Worm (Caenorhabditis elegans) whole organism, L3 larva: ENCODE data around the gene kars-1.

ENCODE experiments used
- ZK546.5 ChIP-seq: sonication (generic microtip); optimal IDR thresholded peaks from 2 replicates; lab custom pipeline; 2017; ENCODE audit warnings: missing biosample characterization, missing genetic modification characterization
- aly-2 ChIP-seq: fragments of 150-350 bp; optimal IDR thresholded peaks from 2 replicates; lab custom pipeline; 2014; ENCODE audit warnings: missing biosample characterization, missing genetic modification characterization
- fos-1 ChIP-seq: fragments of 150-350 bp; optimal IDR thresholded peaks from 2 replicates; lab custom pipeline; 2014; ENCODE audit warnings: missing biosample characterization, missing genetic modification characterization
- nhr-11 ChIP-seq: fragments of 150-350 bp; optimal IDR thresholded peaks from 2 replicates; lab custom pipeline; 2014; ENCODE audit warnings: missing biosample characterization, missing genetic modification characterization
- nhr-23 ChIP-seq: fragments of 150-350 bp; optimal IDR thresholded peaks from 2 replicates; lab custom pipeline; 2014; ENCODE audit warnings: missing biosample characterization, missing genetic modification reagents, missing genetic modification characterization
- nhr-28 ChIP-seq: fragments of 150-350 bp; optimal IDR thresholded peaks from 2 replicates; lab custom pipeline; 2014; ENCODE audit warnings: missing biosample characterization, missing genetic modification characterization
- nhr-77 ChIP-seq: fragments of 150-350 bp; optimal IDR thresholded peaks from 2 replicates; lab custom pipeline; 2014; ENCODE audit warnings: missing biosample characterization, missing genetic modification characterization
- pqm-1 ChIP-seq: fragments of 150-350 bp; optimal IDR thresholded peaks from 2 replicates; lab custom pipeline; 2017; ENCODE audit warnings: missing biosample characterization, missing genetic modification characterization, inconsistent platforms
- snpc-4 ChIP-seq: fragments of 150-350 bp; optimal IDR thresholded peaks from 2 replicates; lab custom pipeline; 2014; ENCODE audit warnings: missing biosample characterization, missing genetic modification characterization
- unc-39 ChIP-seq: sonication (generic microtip); optimal IDR thresholded peaks from 4 replicates; lab custom pipeline; 2017; ENCODE audit warnings: missing biosample characterization, missing genetic modification characterization
- unc-62 ChIP-seq: fragments of 150-350 bp; sonication (generic microtip); optimal IDR thresholded peaks from 4 replicates; lab custom pipeline; 2014; ENCODE audit warnings: missing biosample characterization, missing genetic modification reagents, missing genetic modification characterization

DNA sequence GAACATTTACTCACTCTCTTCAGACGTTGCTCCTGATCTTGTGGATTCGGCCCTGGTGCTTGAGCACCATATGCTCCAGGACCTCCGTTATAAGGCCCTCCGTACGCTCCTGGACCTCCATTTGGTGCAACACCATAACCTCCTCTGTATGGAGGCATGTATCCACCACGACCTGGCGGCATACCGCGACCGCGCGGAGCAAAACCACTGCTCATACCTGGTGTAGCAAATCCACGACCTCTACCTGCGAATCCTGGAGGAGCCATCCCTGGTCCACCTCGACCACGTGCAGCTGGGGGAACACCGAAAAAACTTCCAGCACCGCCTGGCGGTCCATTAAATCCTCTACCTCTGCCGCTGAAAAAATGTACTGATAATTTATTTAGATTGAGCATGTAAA is 22.7 kb downstream of the kars-1 start:
- no peak for TF ChIP-seq fos-1 (tag; lab: Kevin White, UChicago)
- TF ChIP-seq snpc-4 (tag; lab: Kevin White, UChicago), result no peak
- no peak for TF ChIP-seq nhr-11
- TF ChIP-seq unc-39 (tag; lab: Kevin White, UChicago), result no peak
- no peak for TF ChIP-seq unc-62 (GFP tag; lab: Kevin White, UChicago)
- no peak for TF ChIP-seq nhr-28 (tag; lab: Kevin White, UChicago)
- TF ChIP-seq ZK546.5, result no peak
- TF ChIP-seq pqm-1 (tag; lab: Kevin White, UChicago), result no peak
- TF ChIP-seq nhr-23, result no peak
- TF ChIP-seq aly-2, result no peak
- TF ChIP-seq nhr-77 (tag; lab: Kevin White, UChicago), result no peak
